Worm (Caenorhabditis elegans): ENCODE measurements around the gene cpar-1.
A peak's percentile ranks its signal among the peaks of the same experiment; 100 is the strongest.

DNA sequence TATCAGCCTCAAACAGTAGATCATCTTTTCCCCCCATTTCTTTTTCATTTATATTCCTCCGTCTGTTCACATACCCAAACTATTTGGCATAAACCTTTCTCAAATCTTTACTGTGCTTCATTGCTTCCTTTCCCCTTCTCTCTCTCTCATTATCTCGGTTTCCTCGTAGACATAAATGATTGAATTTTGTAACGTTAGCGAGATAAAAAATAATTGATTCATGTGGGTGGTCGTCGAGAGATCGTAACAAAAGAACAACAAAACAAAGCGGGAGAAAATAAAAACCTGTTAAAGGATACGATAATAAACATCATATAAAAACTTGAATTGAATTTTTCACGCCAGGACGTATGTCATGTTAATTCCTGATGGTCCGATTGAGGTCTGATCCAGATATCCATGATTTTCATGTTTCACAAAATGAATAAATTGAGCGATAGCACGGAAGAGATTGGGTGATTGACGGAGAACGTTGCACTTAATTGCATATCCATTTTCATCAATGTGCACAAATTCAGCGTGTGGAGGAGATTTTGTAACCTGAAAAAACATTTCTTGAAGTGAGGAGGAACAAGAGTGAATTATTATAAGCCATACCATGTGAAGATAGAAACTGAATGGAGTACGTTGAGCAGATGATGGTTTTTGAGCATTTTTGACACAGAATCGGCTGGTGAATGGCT lies 29.1 kb downstream of the cpar-1 start:
- no peak for TF ChIP-seq snpc-4 (tag; optimal IDR thresholded peaks at IDR 0.05)
- no peak for TF ChIP-seq nhr-237 (tag; optimal IDR thresholded peaks at IDR 0.05)
- TF ChIP-seq unc-39 (tag; optimal IDR thresholded peaks at IDR 0.05) = no peak
- no peak for TF ChIP-seq unc-55 (GFP tag; optimal IDR thresholded peaks at IDR 0.05)
- peak in 1 of 2 experiments; percentile 0 for TF ChIP-seq lsy-2 (tag; optimal IDR thresholded peaks at IDR 0.05)
- TF ChIP-seq ama-1 (optimal IDR thresholded peaks at IDR 0.05) = no peak

Data from whole organism, L2 larva.